Worm (Caenorhabditis elegans) whole organism, young adult: ENCODE measurements around the gene Y53F4B.7.

Experiments
- D2030.7 ChIP-seq: fragments of 200-800 bp; sonication (Bioruptor generic); IDR thresholded peaks from 2 replicates; pipeline ENCODE4 v1.3.6; 2022; ENCODE audit warnings: missing genetic modification reagents, missing genetic modification characterization, missing compliant biosample characterization
- F10E7.11 ChIP-seq: sonication (generic microtip); optimal IDR thresholded peaks from 2 replicates; lab custom pipeline; 2017; ENCODE audit warnings: mild to moderate bottlenecking, missing genetic modification characterization, moderate library complexity, missing compliant biosample characterization
- F33H1.4 ChIP-seq: fragments of 200-800 bp; sonication (Bioruptor generic); IDR thresholded peaks from 2 replicates; pipeline ENCODE4 v1.3.6; 2022; ENCODE audit warnings: missing genetic modification reagents, missing genetic modification characterization, missing compliant biosample characterization
- F37B4.10 ChIP-seq: fragments of 200-800 bp; sonication (Bioruptor generic); IDR thresholded peaks from 2 replicates; pipeline ENCODE4 v1.3.6; 2022; ENCODE audit warnings: missing genetic modification characterization, missing compliant biosample characterization
- F39B2.1 ChIP-seq: fragments of 200-800 bp; sonication (Bioruptor generic); IDR thresholded peaks from 2 replicates; pipeline ENCODE4 v1.3.6; 2022; ENCODE audit warnings: missing genetic modification reagents, missing genetic modification characterization, missing compliant biosample characterization
- F57A8.1 ChIP-seq: fragments of 200-800 bp; sonication (Bioruptor generic); optimal IDR thresholded peaks from 2 replicates; lab custom pipeline; 2018; ENCODE audit warnings: mild to moderate bottlenecking, missing genetic modification characterization, moderate library complexity, missing compliant biosample characterization
- F57C9.4 ChIP-seq: sonication (generic microtip); optimal IDR thresholded peaks from 2 replicates; lab custom pipeline; 2017; ENCODE audit warnings: mild to moderate bottlenecking, missing genetic modification characterization, missing compliant biosample characterization
- Y53F4B.3 ChIP-seq: fragments of 200-800 bp; sonication (Bioruptor generic); IDR thresholded peaks from 2 replicates; pipeline ENCODE4 v1.3.6; 2022; ENCODE audit warnings: missing genetic modification reagents, missing genetic modification characterization, missing compliant biosample characterization
- ZK185.1 ChIP-seq: sonication (generic microtip); optimal IDR thresholded peaks from 2 replicates; lab custom pipeline; 2016; ENCODE audit warnings: mild to moderate bottlenecking, missing genetic modification characterization, missing compliant biosample characterization; ENCODE audit not compliant: poor library complexity, severe bottlenecking
- akir-1 ChIP-seq: fragments of 200-800 bp; sonication (Bioruptor generic); optimal IDR thresholded peaks from 2 replicates; lab custom pipeline; 2018; ENCODE audit warnings: mild to moderate bottlenecking, missing genetic modification characterization, moderate library complexity, missing compliant biosample characterization
- aptf-3 ChIP-seq: fragments of 200-800 bp; sonication (Bioruptor generic); IDR thresholded peaks from 2 replicates; pipeline ENCODE4 v1.3.6; 2022; ENCODE audit warnings: missing genetic modification characterization, missing compliant biosample characterization
- attf-5 ChIP-seq: fragments of 200-800 bp; sonication (Bioruptor generic); optimal IDR thresholded peaks from 2 replicates; lab custom pipeline; 2018; ENCODE audit warnings: mild to moderate bottlenecking, missing genetic modification characterization, missing compliant biosample characterization
- ccch-3 ChIP-seq: fragments of 200-800 bp; sonication (Bioruptor generic); optimal IDR thresholded peaks from 2 replicates; lab custom pipeline; 2018; ENCODE audit warnings: mild to moderate bottlenecking, missing genetic modification characterization, missing compliant biosample characterization
- ceh-100 ChIP-seq: fragments of 200-800 bp; sonication (Bioruptor generic); IDR thresholded peaks from 2 replicates; pipeline ENCODE4 v1.3.6; 2022; ENCODE audit warnings: missing genetic modification reagents, missing genetic modification characterization, missing compliant biosample characterization
- die-1 ChIP-seq: sonication (generic microtip); optimal IDR thresholded peaks from 2 replicates; lab custom pipeline; 2016; ENCODE audit warnings: missing genotype, mild to moderate bottlenecking, missing genetic modification characterization, missing compliant biosample characterization
- dpl-1 ChIP-seq: fragments of 150-350 bp; optimal IDR thresholded peaks from 2 replicates; lab custom pipeline; 2014; ENCODE audit warnings: missing biosample characterization, missing genetic modification reagents, missing genetic modification characterization
- efl-1 ChIP-seq: fragments of 150-350 bp; optimal IDR thresholded peaks from 2 replicates; lab custom pipeline; 2014; ENCODE audit warnings: missing biosample characterization, missing genetic modification reagents, missing genetic modification characterization
- egl-18 ChIP-seq: fragments of 200-800 bp; sonication (Bioruptor generic); IDR thresholded peaks from 2 replicates; pipeline ENCODE4 v1.3.6; 2022; ENCODE audit warnings: missing genetic modification reagents, missing genetic modification characterization, missing compliant biosample characterization
- egrh-3 ChIP-seq: fragments of 200-800 bp; sonication (Bioruptor generic); IDR thresholded peaks from 2 replicates; pipeline ENCODE4 v1.3.6; 2022; ENCODE audit warnings: missing genetic modification reagents, missing genetic modification characterization, missing compliant biosample characterization
- ets-4 ChIP-seq: fragments of 200-800 bp; sonication (Bioruptor generic); optimal IDR thresholded peaks from 2 replicates; lab custom pipeline; 2018; ENCODE audit warnings: mild to moderate bottlenecking, missing genetic modification characterization, missing compliant biosample characterization
- fkh-3 ChIP-seq: sonication (generic microtip); optimal IDR thresholded peaks from 2 replicates; lab custom pipeline; 2016; ENCODE audit warnings: mild to moderate bottlenecking, missing genetic modification characterization, missing compliant biosample characterization
- hmg-1.2 ChIP-seq: fragments of 200-800 bp; sonication (Bioruptor generic); IDR thresholded peaks from 2 replicates; pipeline ENCODE4 v1.3.6; 2022; ENCODE audit warnings: missing genetic modification reagents, missing genetic modification characterization, missing compliant biosample characterization
- lag-1 ChIP-seq: fragments of 200-800 bp; sonication (Bioruptor generic); IDR thresholded peaks from 2 replicates; pipeline ENCODE4 v1.3.6; 2022; ENCODE audit warnings: missing genetic modification reagents, missing genetic modification characterization, missing compliant biosample characterization
- let-607 ChIP-seq, 2 experiments: fragments of 200-800 bp in 1 of 2; sonication (Bioruptor generic) in 1 of 2; sonication (generic microtip) in 1 of 2; optimal IDR thresholded peaks; 2 replicates each; lab custom pipeline; 2016 to 2018; ENCODE audit warnings: mild to moderate bottlenecking in 2 of 2, missing compliant biosample characterization in 2 of 2, missing genetic modification characterization in 2 of 2, moderate library complexity in 2 of 2, missing genotype in 1 of 2
- lin-26 ChIP-seq: fragments of 200-800 bp; sonication (Bioruptor generic); IDR thresholded peaks from 2 replicates; pipeline ENCODE4 v1.3.6; 2022; ENCODE audit warnings: missing genetic modification reagents, missing genetic modification characterization, missing compliant biosample characterization
- lsy-27 ChIP-seq: sonication (generic microtip); optimal IDR thresholded peaks from 2 replicates; lab custom pipeline; 2017; ENCODE audit warnings: missing genetic modification characterization, mild to moderate bottlenecking, missing compliant biosample characterization, antibody characterized with exemption, missing genotype, borderline replicate concordance; ENCODE audit not compliant: insufficient read depth
- mxl-1 ChIP-seq: sonication (generic microtip); optimal IDR thresholded peaks from 2 replicates; lab custom pipeline; 2016; ENCODE audit warnings: missing genetic modification characterization, missing compliant biosample characterization
- nhr-179 ChIP-seq: sonication (generic microtip); optimal IDR thresholded peaks from 2 replicates; lab custom pipeline; 2016; ENCODE audit warnings: mild to moderate bottlenecking, missing genetic modification characterization, missing compliant biosample characterization
- nhr-27 ChIP-seq: fragments of 200-800 bp; sonication (Bioruptor generic); optimal IDR thresholded peaks from 2 replicates; lab custom pipeline; 2018; ENCODE audit warnings: mild to moderate bottlenecking, missing genetic modification characterization, moderate library complexity, missing compliant biosample characterization
- nhr-90 ChIP-seq: sonication (generic microtip); optimal IDR thresholded peaks from 2 replicates; lab custom pipeline; 2016; ENCODE audit warnings: missing genotype, mild to moderate bottlenecking, missing genetic modification characterization, missing compliant biosample characterization
- pbrm-1 ChIP-seq: fragments of 200-800 bp; sonication (Bioruptor generic); IDR thresholded peaks from 2 replicates; pipeline ENCODE4 v1.3.6; 2022; ENCODE audit warnings: missing genetic modification reagents, missing genetic modification characterization, missing compliant biosample characterization
- rec-8 ChIP-seq, 2 experiments: sonication (generic microtip); optimal IDR thresholded peaks; 2 replicates each; lab custom pipeline; 2016; ENCODE audit warnings: mild to moderate bottlenecking in 2 of 2, missing genetic modification characterization in 2 of 2, missing genetic modification reagents in 2 of 2, missing genotype in 2 of 2, missing biosample characterization in 1 of 2, missing compliant biosample characterization in 1 of 2, moderate library complexity in 1 of 2
- rpc-1 ChIP-seq, 2 experiments: fragments of 150-350 bp in 1 of 2; sonication (generic microtip) in 1 of 2; optimal IDR thresholded peaks; 2 replicates each; lab custom pipeline; 2014 to 2018; ENCODE audit warnings: missing biosample characterization in 1 of 2, missing genetic modification characterization in 1 of 2, missing genetic modification reagents in 1 of 2, missing genotype in 1 of 2
- snpc-3.4 ChIP-seq: sonication (generic microtip); optimal IDR thresholded peaks from 2 replicates; lab custom pipeline; 2017; ENCODE audit warnings: missing genetic modification characterization, mild to moderate bottlenecking, missing compliant biosample characterization, antibody characterized with exemption, moderate library complexity, missing genotype, missing genetic modification reagents
- sptf-2 ChIP-seq: fragments of 200-800 bp; sonication (Bioruptor generic); optimal IDR thresholded peaks from 2 replicates; lab custom pipeline; 2018; ENCODE audit warnings: mild to moderate bottlenecking, missing genetic modification characterization, missing compliant biosample characterization
- xnd-1 ChIP-seq: sonication (generic microtip); optimal IDR thresholded peaks from 2 replicates; lab custom pipeline; 2016; ENCODE audit warnings: missing genotype, missing genetic modification reagents, missing genetic modification characterization, missing compliant biosample characterization
- zfh-2 ChIP-seq: fragments of 200-800 bp; sonication (Bioruptor generic); conservative IDR thresholded peaks from 2 replicates; pipeline ENCODE4 v1.3.6; 2022; ENCODE audit warnings: missing genetic modification reagents, missing genetic modification characterization, missing compliant biosample characterization
- ztf-25 ChIP-seq: fragments of 200-800 bp; sonication (Bioruptor generic); IDR thresholded peaks from 2 replicates; pipeline ENCODE4 v1.3.6; 2022; ENCODE audit warnings: missing genetic modification reagents, missing genetic modification characterization, missing compliant biosample characterization
- ztf-26 ChIP-seq: sonication (generic microtip); optimal IDR thresholded peaks from 2 replicates; lab custom pipeline; 2017; ENCODE audit warnings: missing genetic modification characterization, missing compliant biosample characterization
- ztf-6 ChIP-seq: fragments of 200-800 bp; sonication (Bioruptor generic); IDR thresholded peaks from 2 replicates; pipeline ENCODE4 v1.3.6; 2022; ENCODE audit warnings: missing genetic modification reagents, missing genetic modification characterization, missing compliant biosample characterization

The Y53F4B.7 gene

DNA sequence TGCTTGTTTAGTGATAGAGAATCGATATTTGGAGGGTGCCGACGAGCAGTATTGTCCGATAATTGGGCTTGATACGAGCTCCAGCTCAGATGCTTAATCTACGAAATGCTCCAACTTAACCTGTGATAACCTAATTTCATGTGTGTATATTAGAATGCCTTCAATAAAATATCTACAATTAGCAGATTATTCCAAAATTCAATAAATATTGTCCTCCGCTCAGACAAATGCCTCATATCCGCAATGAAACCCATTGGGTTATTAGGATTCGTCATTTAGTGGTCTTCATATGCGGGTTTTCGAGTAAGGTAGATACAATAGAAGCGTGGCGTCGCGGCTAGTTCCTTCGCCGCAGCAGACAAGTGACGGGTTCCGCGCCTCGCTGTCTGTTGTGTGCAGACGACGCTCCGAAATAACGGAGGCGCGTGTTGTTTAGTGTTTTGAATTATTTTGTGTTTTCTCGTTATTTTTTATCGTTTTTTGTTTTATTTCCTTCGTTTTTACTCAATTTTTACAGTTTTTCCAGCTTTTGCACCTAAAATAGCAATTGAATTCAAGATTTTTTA, 33.0 kb downstream of the Y53F4B.7 start, which contains the start of gene cmtr-1 (continued):
- TF ChIP-seq xnd-1 (tag; lab: Kevin White, UChicago) (peak; percentile 54), nhr-27 (tag; lab: Kevin White, UChicago) (no peak), ztf-26 (tag; lab: Kevin White, UChicago) (peak; percentile 92), ztf-6 (GFP tag; lab: Robert Waterston, UW) (no peak), dpl-1 (GFP tag; lab: Kevin White, UChicago) (peak; percentile 78), akir-1 (GFP tag; lab: Kevin White, UChicago) (peak; percentile 43), rec-8 (tag; optimal IDR thresholded peaks at IDR 0.05; lab: Kevin White, UChicago) (peak; percentile 40 to 82), F33H1.4 (peak; percentile 79), rpc-1 (optimal IDR thresholded peaks at IDR 0.05; lab: Kevin White, UChicago) (no peak), rpc-1 (tag; optimal IDR thresholded peaks at IDR 0.05; lab: Kevin White, UChicago) (peak; percentile 17), die-1 (tag; lab: Kevin White, UChicago) (peak; percentile 68), F37B4.10 (GFP tag; lab: Robert Waterston, UW) (no peak), hmg-1.2 (GFP tag; lab: Robert Waterston, UW) (peak; percentile 100), aptf-3 (GFP tag; lab: Robert Waterston, UW) (no peak), lsy-27 (peak; percentile 78), nhr-179 (tag; lab: Kevin White, UChicago) (peak; percentile 28), ZK185.1 (tag; lab: Kevin White, UChicago) (peak; percentile 97), snpc-3.4 (tag; lab: Kevin White, UChicago) (peak; percentile 99), F57C9.4 (tag; lab: Kevin White, UChicago) (peak; percentile 71), pbrm-1 (GFP tag; lab: Robert Waterston, UW) (peak; percentile 99), F10E7.11 (tag; lab: Kevin White, UChicago) (peak; percentile 74), F39B2.1 (GFP tag; lab: Robert Waterston, UW) (peak; percentile 89; the same call in 1 of the 2 replicates), ztf-25 (no peak), F57A8.1 (GFP tag; lab: Kevin White, UChicago) (no peak), ets-4 (GFP tag; lab: Kevin White, UChicago) (peak; percentile 51), nhr-90 (tag; lab: Kevin White, UChicago) (no peak), ccch-3 (GFP tag; lab: Kevin White, UChicago) (peak; percentile 25), sptf-2 (GFP tag; lab: Kevin White, UChicago) (peak; percentile 80), lin-26 (GFP tag; lab: Robert Waterston, UW) (peak; percentile 82), Y53F4B.3 (no peak; the same call in 1 of the 2 replicates), egl-18 (GFP tag; lab: Robert Waterston, UW) (no peak), ceh-100 (GFP tag; lab: Robert Waterston, UW) (peak; percentile 87), fkh-3 (peak; percentile 84)
- TF ChIP-seq, all 124 proteins: peak for 96

DNA sequence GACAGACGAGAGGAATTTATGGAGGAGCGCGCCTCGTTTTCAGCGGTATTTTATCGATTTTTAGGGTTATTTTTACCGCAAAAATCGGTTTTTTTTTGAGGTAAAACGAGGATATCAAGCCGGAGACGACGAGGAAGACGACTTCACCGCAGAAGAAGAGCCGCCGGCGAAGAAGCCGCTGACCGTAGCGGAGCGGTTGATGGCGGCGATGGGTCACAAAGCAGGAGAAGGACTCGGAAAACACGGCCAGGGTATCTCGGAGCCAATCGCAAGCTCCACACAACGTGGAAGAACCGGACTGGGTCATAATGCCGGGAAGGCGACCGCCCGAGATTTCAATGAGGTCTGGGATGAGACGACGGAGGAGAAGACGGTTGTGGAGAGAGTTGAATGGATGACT, 33.7 kb downstream of the Y53F4B.7 start:
- no peak for TF ChIP-seq D2030.7 (GFP tag; lab: Robert Waterston, UW)
- TF ChIP-seq attf-5 (GFP tag; lab: Kevin White, UChicago): no peak
- TF ChIP-seq zfh-2 (GFP tag; lab: Robert Waterston, UW): peak; percentile 79
- peak; percentile 62; the same call in 1 of the 2 replicates for TF ChIP-seq egrh-3 (GFP tag; lab: Robert Waterston, UW)
- TF ChIP-seq mxl-1 (tag; lab: Kevin White, UChicago): no peak
- TF ChIP-seq efl-1: no peak
- no peak for TF ChIP-seq let-607 (tag; optimal IDR thresholded peaks at IDR 0.05; lab: Kevin White, UChicago)
- no peak for TF ChIP-seq lag-1 (GFP tag; lab: Robert Waterston, UW)
